ENCODE assay signal across 1 fruit fly cellular context in genomic region chr2L:16743055-16743805, dm6.
TF ChIP-seq lines count a peak whose summit lies in the region.

TSS of gene LSm7 (minus strand) at chr2L:16743100.
TSS of gene BuGZ (plus strand) at chr2L:16743405.

TF ChIP-seq in whole organism, embryonic, 481 proteins besides CTCF, POLR2A, EP300 and RAD21 (continued from another document and continues in another):
- TF ChIP-seq sisA (GFP tag; IDR thresholded peaks at IDR 0.05; lab: Robert Waterston, UW) = no peak
- TF ChIP-seq Doc2 (GFP tag; IDR thresholded peaks at IDR 0.05; lab: Robert Waterston, UW) = no peak
- no peak for TF ChIP-seq br (optimal IDR thresholded peaks at IDR 0.05; lab: Kevin White, UChicago)
- TF ChIP-seq CG17912 (GFP tag; optimal IDR thresholded peaks at IDR 0.05; lab: Kevin White, UChicago) = peak; percentile 74
- TF ChIP-seq ewg (GFP tag; optimal IDR thresholded peaks at IDR 0.05; lab: Kevin White, UChicago) = peak; percentile 36
- TF ChIP-seq Lhr (GFP tag; optimal IDR thresholded peaks at IDR 0.05; lab: Kevin White, UChicago) = peak; percentile 75
- peak; percentile 86 for TF ChIP-seq stwl (tag; optimal IDR thresholded peaks at IDR 0.05; lab: Kevin White, UChicago)
- TF ChIP-seq sob (GFP tag; IDR thresholded peaks at IDR 0.05; lab: Robert Waterston, UW) = no peak
- peak; percentile 35 for TF ChIP-seq fd102C (GFP tag; optimal IDR thresholded peaks at IDR 0.05; lab: Kevin White, UChicago)
- no peak for TF ChIP-seq Usf (GFP tag; optimal IDR thresholded peaks at IDR 0.05; lab: Kevin White, UChicago)
- TF ChIP-seq dpn (GFP tag; optimal IDR thresholded peaks at IDR 0.05; lab: Kevin White, UChicago) = peak; percentile 35 to 48
- no peak for TF ChIP-seq PHDP (tag; optimal IDR thresholded peaks at IDR 0.05; lab: Kevin White, UChicago)
- peak; percentile 29 for TF ChIP-seq CG8290 (GFP tag; optimal IDR thresholded peaks at IDR 0.05; lab: Kevin White, UChicago)
- no peak for TF ChIP-seq CG8290 (tag; optimal IDR thresholded peaks at IDR 0.05; lab: Kevin White, UChicago)
- peak; percentile 42 for TF ChIP-seq CG33557 (GFP tag; optimal IDR thresholded peaks at IDR 0.05; lab: Kevin White, UChicago)
- TF ChIP-seq ash1 (GFP tag; optimal IDR thresholded peaks at IDR 0.05; lab: Kevin White, UChicago) = no peak
- no peak for TF ChIP-seq CG1832 (GFP tag; optimal IDR thresholded peaks at IDR 0.05; lab: Kevin White, UChicago)
- peak; percentile 20; the same call in 1 of the 2 replicates for TF ChIP-seq Rx (GFP tag; IDR thresholded peaks at IDR 0.05; lab: Robert Waterston, UW)
- peak; percentile 70 for TF ChIP-seq unc-4 (GFP tag; IDR thresholded peaks at IDR 0.05; lab: Robert Waterston, UW; ENCODE audit: partially characterized antibody)
- no peak for TF ChIP-seq CG12744 (GFP tag; optimal IDR thresholded peaks at IDR 0.05; lab: Kevin White, UChicago)
- peak; percentile 38 for TF ChIP-seq CG7987 (GFP tag; optimal IDR thresholded peaks at IDR 0.05; lab: Kevin White, UChicago)
- TF ChIP-seq BtbVII (GFP tag; optimal IDR thresholded peaks at IDR 0.05; lab: Kevin White, UChicago) = peak; percentile 8
- TF ChIP-seq org-1 (GFP tag; optimal IDR thresholded peaks at IDR 0.05; lab: Kevin White, UChicago) = no peak
- peak; percentile 31 for TF ChIP-seq Ets97D (GFP tag; optimal IDR thresholded peaks at IDR 0.05; lab: Kevin White, UChicago)
- no peak for TF ChIP-seq jumu (GFP tag; optimal IDR thresholded peaks at IDR 0.05; lab: Kevin White, UChicago)
- TF ChIP-seq ara (GFP tag; IDR thresholded peaks at IDR 0.05; lab: Robert Waterston, UW) = no peak
- peak; percentile 19 for TF ChIP-seq CG6765 (GFP tag; optimal IDR thresholded peaks at IDR 0.05; lab: Kevin White, UChicago)
- no peak for TF ChIP-seq gro (GFP tag; optimal IDR thresholded peaks at IDR 0.05; lab: Kevin White, UChicago)
- no peak for TF ChIP-seq Jarid2 (GFP tag; optimal IDR thresholded peaks at IDR 0.05; lab: Kevin White, UChicago)
- peak; percentile 9 for TF ChIP-seq CG18764 (GFP tag; optimal IDR thresholded peaks at IDR 0.05; lab: Kevin White, UChicago)
- TF ChIP-seq eyg (GFP tag; optimal IDR thresholded peaks at IDR 0.05; lab: Kevin White, UChicago) = no peak
- TF ChIP-seq jigr1 (GFP tag; IDR thresholded peaks at IDR 0.05; lab: Robert Waterston, UW) = no peak
- TF ChIP-seq CG15011 (GFP tag; optimal IDR thresholded peaks at IDR 0.05; lab: Kevin White, UChicago) = no peak
- TF ChIP-seq CG11093 (GFP tag; IDR thresholded peaks at IDR 0.05; lab: Robert Waterston, UW) = no peak
- TF ChIP-seq CG11247 (GFP tag; IDR thresholded peaks at IDR 0.05; lab: Robert Waterston, UW) = no peak
- no peak for TF ChIP-seq CG2120 (GFP tag; optimal IDR thresholded peaks at IDR 0.05; lab: Kevin White, UChicago)
- no peak for TF ChIP-seq pho (GFP tag; optimal IDR thresholded peaks at IDR 0.05; lab: Kevin White, UChicago)
- TF ChIP-seq YL-1 (GFP tag; optimal IDR thresholded peaks at IDR 0.05; lab: Kevin White, UChicago) = peak; percentile 95
- TF ChIP-seq CG10959 (GFP tag; IDR thresholded peaks at IDR 0.05; lab: Robert Waterston, UW) = no peak
- TF ChIP-seq tin (GFP tag; optimal IDR thresholded peaks at IDR 0.05; lab: Kevin White, UChicago) = peak; percentile 55
- TF ChIP-seq CG31441 (GFP tag; IDR thresholded peaks at IDR 0.05; lab: Robert Waterston, UW) = no peak; the same call in 1 of the 2 replicates
- TF ChIP-seq oc (tag; optimal IDR thresholded peaks at IDR 0.05; lab: Kevin White, UChicago) = no peak
- TF ChIP-seq CG7271 (tag; optimal IDR thresholded peaks at IDR 0.05; lab: Kevin White, UChicago) = no peak
- no peak for TF ChIP-seq scrt (GFP tag; optimal IDR thresholded peaks at IDR 0.05; lab: Kevin White, UChicago)
- TF ChIP-seq maf-S (GFP tag; optimal IDR thresholded peaks at IDR 0.05; lab: Kevin White, UChicago) = no peak
- peak; percentile 66 for TF ChIP-seq Dref (GFP tag; IDR thresholded peaks at IDR 0.05; lab: Robert Waterston, UW)
- TF ChIP-seq row (GFP tag; IDR thresholded peaks at IDR 0.05; lab: Robert Waterston, UW) = peak; percentile 49; the same call in 1 of the 3 replicates
- no peak for TF ChIP-seq esg (GFP tag; conservative IDR thresholded peaks at IDR 0.05; lab: Robert Waterston, UW)
- no peak for TF ChIP-seq Bteb2 (GFP tag; optimal IDR thresholded peaks at IDR 0.05; lab: Kevin White, UChicago)
- TF ChIP-seq CG2875 (GFP tag; optimal IDR thresholded peaks at IDR 0.05; lab: Kevin White, UChicago) = peak; percentile 16
- TF ChIP-seq CG6854 (GFP tag; optimal IDR thresholded peaks at IDR 0.05; lab: Kevin White, UChicago) = no peak
- TF ChIP-seq CG1529 (GFP tag; optimal IDR thresholded peaks at IDR 0.05; lab: Kevin White, UChicago) = peak; percentile 17
- TF ChIP-seq CG11560 (tag; IDR thresholded peaks at IDR 0.05; lab: Robert Waterston, UW) = peak; percentile 80; the same call in 2 of the 3 replicates
- TF ChIP-seq Hr51 (GFP tag; optimal IDR thresholded peaks at IDR 0.05; lab: Kevin White, UChicago) = peak in 1 of 2 experiments; percentile 10
- TF ChIP-seq CG13296 (GFP tag; optimal IDR thresholded peaks at IDR 0.05; lab: Kevin White, UChicago) = peak; percentile 35
- TF ChIP-seq emc (GFP tag; optimal IDR thresholded peaks at IDR 0.05; lab: Kevin White, UChicago) = no peak
- no peak for TF ChIP-seq cwo (GFP tag; optimal IDR thresholded peaks at IDR 0.05; lab: Kevin White, UChicago)
- TF ChIP-seq tap (tag; optimal IDR thresholded peaks at IDR 0.05; lab: Kevin White, UChicago) = no peak
- no peak for TF ChIP-seq C15 (GFP tag; IDR thresholded peaks at IDR 0.05; lab: Robert Waterston, UW)
- peak; percentile 23 for TF ChIP-seq CG4820 (GFP tag; optimal IDR thresholded peaks at IDR 0.05; lab: Kevin White, UChicago)
- TF ChIP-seq CG1024 (GFP tag; IDR thresholded peaks at IDR 0.05; lab: Robert Waterston, UW) = no peak
- peak in 1 of 3 experiments; percentile 21 for TF ChIP-seq Stat92E (GFP tag; optimal IDR thresholded peaks at IDR 0.05; lab: Kevin White, UChicago)
- no peak; the same call in 1 of the 2 replicates for TF ChIP-seq Adf1 (GFP tag; IDR thresholded peaks at IDR 0.05; lab: Robert Waterston, UW)
- TF ChIP-seq CG34224 (GFP tag; IDR thresholded peaks at IDR 0.05; lab: Robert Waterston, UW; ENCODE audit: partially characterized antibody) = peak; percentile 42; the same call in 2 of the 3 replicates
- peak; percentile 13 for TF ChIP-seq CG1602 (GFP tag; optimal IDR thresholded peaks at IDR 0.05; lab: Kevin White, UChicago)
- TF ChIP-seq Nf-YB (GFP tag; optimal IDR thresholded peaks at IDR 0.05; lab: Kevin White, UChicago) = no peak
- TF ChIP-seq CG34376 (GFP tag; optimal IDR thresholded peaks at IDR 0.05; lab: Kevin White, UChicago) = no peak
- TF ChIP-seq sc (optimal IDR thresholded peaks at IDR 0.05; lab: Kevin White, UChicago) = no peak
- no peak for TF ChIP-seq sc (GFP tag; optimal IDR thresholded peaks at IDR 0.05; lab: Kevin White, UChicago)
- TF ChIP-seq Dek (tag; optimal IDR thresholded peaks at IDR 0.05; lab: Kevin White, UChicago) = no peak
- TF ChIP-seq E2f2 (GFP tag; IDR thresholded peaks at IDR 0.05; lab: Robert Waterston, UW) = peak; percentile 62
- TF ChIP-seq Hmx (GFP tag; optimal IDR thresholded peaks at IDR 0.05; lab: Kevin White, UChicago) = no peak
- peak; percentile 45; the same call in 1 of the 2 replicates for TF ChIP-seq amos (GFP tag; IDR thresholded peaks at IDR 0.05; lab: Robert Waterston, UW; ENCODE audit: partially characterized antibody)
- 0 out of 4 replicates have a peak, but pooled peaks have one; percentile 38 for TF ChIP-seq chinmo (GFP tag; IDR thresholded peaks at IDR 0.05; lab: Robert Waterston, UW; ENCODE audit: partially characterized antibody)
- peak; percentile 85 for TF ChIP-seq CG2116 (GFP tag; optimal IDR thresholded peaks at IDR 0.05; lab: Kevin White, UChicago)
- no peak for TF ChIP-seq luna (GFP tag; optimal IDR thresholded peaks at IDR 0.05; lab: Kevin White, UChicago)
- TF ChIP-seq Sry-β (GFP tag; optimal IDR thresholded peaks at IDR 0.05; lab: Kevin White, UChicago) = no peak
- TF ChIP-seq CG14441 (GFP tag; IDR thresholded peaks at IDR 0.05; lab: Robert Waterston, UW) = 0 out of 2 replicates have a peak, but pooled peaks have one; percentile 14
- TF ChIP-seq sug (tag; optimal IDR thresholded peaks at IDR 0.05; lab: Kevin White, UChicago) = peak; percentile 53
- TF ChIP-seq en (GFP tag; optimal IDR thresholded peaks at IDR 0.05; lab: Kevin White, UChicago) = no peak
- TF ChIP-seq MESR4 (GFP tag; optimal IDR thresholded peaks at IDR 0.05; lab: Kevin White, UChicago) = peak; percentile 98
- TF ChIP-seq schlank (tag; optimal IDR thresholded peaks at IDR 0.05; lab: Kevin White, UChicago) = no peak
- TF ChIP-seq dmrt11E (tag; optimal IDR thresholded peaks at IDR 0.05; lab: Kevin White, UChicago) = peak; percentile 55
- TF ChIP-seq hb (GFP tag; IDR thresholded peaks at IDR 0.05; lab: Robert Waterston, UW; ENCODE audit: partially characterized antibody) = no peak
- TF ChIP-seq pan (optimal IDR thresholded peaks at IDR 0.05; lab: Kevin White, UChicago) = no peak
- TF ChIP-seq pan (GFP tag; optimal IDR thresholded peaks at IDR 0.05 in 1 of 2, IDR thresholded peaks at IDR 0.05 in 1 of 2) = no peak
- TF ChIP-seq CG13775 (GFP tag; optimal IDR thresholded peaks at IDR 0.05; lab: Kevin White, UChicago) = peak; percentile 65
- no peak for TF ChIP-seq Oaz (GFP tag; IDR thresholded peaks at IDR 0.05; lab: Robert Waterston, UW)
- peak; percentile 31; the same call in 1 of the 2 replicates for TF ChIP-seq Xrp1 (GFP tag; IDR thresholded peaks at IDR 0.05; lab: Robert Waterston, UW)
- peak; percentile 76 for TF ChIP-seq sens (GFP tag; lab: Kevin White, UChicago)
- TF ChIP-seq Elba2 (GFP tag; optimal IDR thresholded peaks at IDR 0.05; lab: Kevin White, UChicago) = peak; percentile 63
- 0 out of 3 replicates have a peak, but pooled peaks have one; percentile 12 for TF ChIP-seq H15 (GFP tag; IDR thresholded peaks at IDR 0.05; lab: Robert Waterston, UW)
- TF ChIP-seq Bgb (GFP tag; IDR thresholded peaks at IDR 0.05; lab: Robert Waterston, UW; ENCODE audit: partially characterized antibody) = peak; percentile 43; the same call in 1 of the 2 replicates
- no peak for TF ChIP-seq jing (GFP tag; optimal IDR thresholded peaks at IDR 0.05; lab: Kevin White, UChicago)
- TF ChIP-seq CG10267 (tag; optimal IDR thresholded peaks at IDR 0.05; lab: Kevin White, UChicago) = peak; percentile 64
- TF ChIP-seq dati (GFP tag; IDR thresholded peaks at IDR 0.05; lab: Robert Waterston, UW) = no peak
- no peak for TF ChIP-seq unpg (GFP tag; optimal IDR thresholded peaks at IDR 0.05; lab: Kevin White, UChicago)
- TF ChIP-seq kni (GFP tag; optimal IDR thresholded peaks at IDR 0.05; lab: Kevin White, UChicago) = no peak
- 0 out of 3 replicates have a peak, but pooled peaks have one; percentile 25 for TF ChIP-seq HLH4C (GFP tag; IDR thresholded peaks at IDR 0.05; lab: Robert Waterston, UW; ENCODE audit: partially characterized antibody)
- TF ChIP-seq bcd (GFP tag; optimal IDR thresholded peaks at IDR 0.05; lab: Kevin White, UChicago) = peak; percentile 57
- TF ChIP-seq CG31224 (GFP tag; IDR thresholded peaks at IDR 0.05; lab: Robert Waterston, UW) = no peak
- no peak for TF ChIP-seq sd (tag; optimal IDR thresholded peaks at IDR 0.05; lab: Kevin White, UChicago)
- TF ChIP-seq CG4617 (GFP tag; optimal IDR thresholded peaks at IDR 0.05; lab: Kevin White, UChicago; ENCODE audit: borderline replicate concordance) = peak; percentile 51
- peak; percentile 70 for TF ChIP-seq nmo (GFP tag; optimal IDR thresholded peaks at IDR 0.05; lab: Kevin White, UChicago)
- TF ChIP-seq Antp (GFP tag; optimal IDR thresholded peaks at IDR 0.05; lab: Kevin White, UChicago) = peak; percentile 27
- no peak for TF ChIP-seq fd64A (GFP tag; optimal IDR thresholded peaks at IDR 0.05; lab: Kevin White, UChicago)
- no peak for TF ChIP-seq tna (GFP tag; IDR thresholded peaks at IDR 0.05; lab: Robert Waterston, UW; ENCODE audit: partially characterized antibody)
- no peak for TF ChIP-seq Mrtf (GFP tag; IDR thresholded peaks at IDR 0.05; lab: Robert Waterston, UW)
- no peak for TF ChIP-seq Dad (GFP tag; optimal IDR thresholded peaks at IDR 0.05; lab: Kevin White, UChicago)
- TF ChIP-seq ttk (GFP tag; IDR thresholded peaks at IDR 0.05; lab: Robert Waterston, UW) = no peak
- no peak for TF ChIP-seq ken (GFP tag; IDR thresholded peaks at IDR 0.05; lab: Robert Waterston, UW)
- TF ChIP-seq slbo (GFP tag; IDR thresholded peaks at IDR 0.05; lab: Robert Waterston, UW) = peak; percentile 24; the same call in 1 of the 2 replicates
- no peak for TF ChIP-seq CG2889 (GFP tag; IDR thresholded peaks at IDR 0.05; lab: Robert Waterston, UW)
- no peak for TF ChIP-seq nau (GFP tag; optimal IDR thresholded peaks at IDR 0.05; lab: Kevin White, UChicago)
- peak; percentile 90 for TF ChIP-seq Med (GFP tag; lab: Kevin White, UChicago)
- peak; percentile 43; the same call in 1 of the 2 replicates for TF ChIP-seq nerfin-2 (GFP tag; IDR thresholded peaks at IDR 0.05; lab: Robert Waterston, UW; ENCODE audit: partially characterized antibody)
- TF ChIP-seq Opbp (GFP tag; IDR thresholded peaks at IDR 0.05; lab: Robert Waterston, UW; ENCODE audit: partially characterized antibody) = peak; percentile 37; the same call in 1 of the 3 replicates
- TF ChIP-seq CG9727 (GFP tag; optimal IDR thresholded peaks at IDR 0.05; lab: Kevin White, UChicago) = peak; percentile 69
- no peak for TF ChIP-seq peb (GFP tag; IDR thresholded peaks at IDR 0.05; lab: Robert Waterston, UW)
- TF ChIP-seq CG7963 (GFP tag; IDR thresholded peaks at IDR 0.05; lab: Robert Waterston, UW; ENCODE audit: partially characterized antibody) = no peak
- peak; percentile 4 for TF ChIP-seq Myb (GFP tag; optimal IDR thresholded peaks at IDR 0.05; lab: Kevin White, UChicago)
- TF ChIP-seq dmrt99B (tag; optimal IDR thresholded peaks at IDR 0.05; lab: Kevin White, UChicago) = no peak
- TF ChIP-seq exex (tag; optimal IDR thresholded peaks at IDR 0.05; lab: Kevin White, UChicago) = no peak
- TF ChIP-seq Hr39 (optimal IDR thresholded peaks at IDR 0.05; lab: Kevin White, UChicago) = no peak
- no peak for TF ChIP-seq kay (GFP tag; optimal IDR thresholded peaks at IDR 0.05; lab: Kevin White, UChicago)
- TF ChIP-seq CG34422 (GFP tag; IDR thresholded peaks at IDR 0.05; lab: Robert Waterston, UW) = peak; percentile 22; the same call in 1 of the 3 replicates
- TF ChIP-seq gcm (GFP tag; optimal IDR thresholded peaks at IDR 0.05; lab: Kevin White, UChicago) = peak; percentile 31
- peak; percentile 17 for TF ChIP-seq nerfin-1 (tag; optimal IDR thresholded peaks at IDR 0.05; lab: Kevin White, UChicago)
- no peak for TF ChIP-seq zf30C (GFP tag; optimal IDR thresholded peaks at IDR 0.05; lab: Kevin White, UChicago)
- TF ChIP-seq Dfd (GFP tag; optimal IDR thresholded peaks at IDR 0.05; lab: Kevin White, UChicago) = no peak
- TF ChIP-seq knrl (GFP tag; IDR thresholded peaks at IDR 0.05; lab: Robert Waterston, UW; ENCODE audit: partially characterized antibody) = peak; percentile 66
